Worm (Caenorhabditis elegans): ENCODE data around the gene spe-10.
"Not testable (repeated sequence)": the region's sequence is repeated elsewhere in the genome, so short reads cannot be mapped to it uniquely, and the experiment has no call there.

Gene spe-10

DNA sequence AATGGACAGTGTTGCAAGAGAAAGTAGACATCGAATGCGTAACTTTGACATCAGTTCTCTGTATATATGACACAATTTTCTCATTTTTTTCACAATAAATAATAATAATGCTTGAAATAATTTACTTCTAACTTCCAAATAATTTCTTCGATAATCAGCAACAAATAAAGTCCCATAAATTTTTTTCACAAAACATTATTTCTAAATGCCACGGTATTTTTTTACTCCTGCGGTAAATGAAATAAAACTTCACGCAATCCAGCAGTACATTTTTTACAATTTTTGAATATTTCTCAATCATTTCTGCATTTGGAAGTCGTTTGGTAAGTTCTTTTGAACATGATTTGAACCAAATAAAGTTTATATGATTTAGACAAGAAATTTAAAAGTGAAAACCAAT lies at the start of gene spe-10:
Gene spe-10 (plus strand): TSS at position 301 of the 400 bp plus-strand sequence.
- TF ChIP-seq nhr-77 (tag; optimal IDR thresholded peaks at IDR 0.05) (no peak), skn-1 (tag; optimal IDR thresholded peaks at IDR 0.05) (no peak), sma-9 (GFP tag; optimal IDR thresholded peaks at IDR 0.05) (no peak), sma-9 (tag; optimal IDR thresholded peaks at IDR 0.05) (no peak), nhr-129 (tag; optimal IDR thresholded peaks at IDR 0.05) (no peak), blmp-1 (tag; optimal IDR thresholded peaks at IDR 0.05; ENCODE audit: insufficient read depth) (no peak)

DNA sequence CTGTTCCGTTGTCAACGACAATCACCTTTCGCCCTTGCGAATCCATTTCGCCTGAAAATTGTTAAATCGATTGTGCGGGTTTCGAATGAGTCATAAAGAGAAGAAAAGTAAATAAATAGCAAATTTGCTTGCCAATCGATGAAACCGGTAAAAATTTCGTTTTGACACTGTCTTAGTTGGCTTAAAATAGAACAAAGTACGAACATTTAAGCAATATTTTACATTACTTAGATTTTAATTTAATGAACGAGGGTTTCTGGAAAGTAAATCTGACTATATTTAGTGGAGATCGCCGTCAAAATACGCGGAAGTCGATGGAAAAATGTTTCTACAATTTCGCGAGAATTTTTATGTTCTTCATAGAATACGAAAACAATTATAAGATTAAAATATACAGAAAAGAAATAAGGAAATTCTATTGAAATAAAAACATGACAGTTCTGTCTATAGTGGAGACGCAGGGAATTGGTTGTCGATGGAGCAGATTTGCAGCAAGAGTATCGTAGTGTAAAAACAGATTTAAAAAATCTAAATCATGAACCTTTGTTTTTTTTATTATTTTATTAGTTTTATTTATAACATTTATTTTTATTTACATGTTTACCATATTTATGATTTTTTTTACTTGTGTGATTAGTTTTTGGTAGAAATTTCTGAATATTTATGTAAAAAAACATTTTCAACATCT lies 45.6 kb upstream of the spe-10 start, which contains the start of gene arx-2:
Gene arx-2 (minus strand): TSS at position 51 of the 688 bp plus-strand sequence.
- TF ChIP-seq alr-1 (tag; optimal IDR thresholded peaks at IDR 0.05) (no peak), lsy-2 (tag; optimal IDR thresholded peaks at IDR 0.05) (peak in 1 of 2 experiments; percentile 66), lin-13 (GFP tag; optimal IDR thresholded peaks at IDR 0.05) (peak; percentile 30), fos-1 (tag; optimal IDR thresholded peaks at IDR 0.05) (peak; percentile 32), C34F6.9 (tag; optimal IDR thresholded peaks at IDR 0.05) (peak; percentile 65)

DNA sequence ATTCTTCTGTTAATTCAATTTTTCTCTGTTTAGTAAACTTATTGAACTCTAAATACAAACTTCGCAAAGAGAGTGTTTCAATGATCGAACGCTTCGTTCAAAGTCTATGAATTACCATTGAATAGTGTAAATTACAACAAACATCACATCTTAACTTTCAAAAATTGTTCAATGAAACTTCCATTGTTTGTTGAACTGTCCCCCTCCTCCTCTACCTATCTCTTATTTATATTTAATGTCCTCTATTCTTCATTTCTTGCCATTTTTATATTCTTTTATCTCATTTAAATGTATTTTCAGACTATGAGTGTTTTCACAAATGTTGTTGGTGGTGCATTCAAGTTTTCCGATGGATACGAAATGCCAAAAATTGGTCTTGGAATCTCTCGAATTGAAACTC lies 44.9 kb upstream of the spe-10 start, which contains the start of gene K07C5.2:
Gene K07C5.2 (plus strand): TSS at position 301 of the 400 bp plus-strand sequence.
- no peak for TF ChIP-seq nhr-129 (tag; optimal IDR thresholded peaks at IDR 0.05)
- no peak for TF ChIP-seq blmp-1 (tag; optimal IDR thresholded peaks at IDR 0.05; ENCODE audit: insufficient read depth)
- no peak for TF ChIP-seq lin-11 (tag; optimal IDR thresholded peaks at IDR 0.05)
- TF ChIP-seq zag-1 (tag; optimal IDR thresholded peaks at IDR 0.05), result no peak
- TF ChIP-seq ztf-1 (GFP tag; conservative IDR thresholded peaks at IDR 0.05), result no peak
- TF ChIP-seq nhr-237 (tag; optimal IDR thresholded peaks at IDR 0.05), result no peak
- no peak for TF ChIP-seq gmeb-1 (tag; optimal IDR thresholded peaks at IDR 0.05)
- TF ChIP-seq nhr-25 (tag; optimal IDR thresholded peaks at IDR 0.05), result no peak
- no peak for TF ChIP-seq snpc-4 (tag; optimal IDR thresholded peaks at IDR 0.05)

ce11 chrV:10341905-10342328 lies 42.1 kb upstream of the spe-10 start, which contains the start of gene K07C5.13:
Gene K07C5.13 (plus strand): TSS chrV:10342055.
- peak; percentile 42 to 61 for TF ChIP-seq lsy-2 (tag; optimal IDR thresholded peaks at IDR 0.05)
- TF ChIP-seq sma-9 (GFP tag; optimal IDR thresholded peaks at IDR 0.05), result peak; percentile 74
- not testable (repeated sequence) for TF ChIP-seq sma-9 (tag; optimal IDR thresholded peaks at IDR 0.05)
- peak; percentile 45 for TF ChIP-seq nhr-129 (tag; optimal IDR thresholded peaks at IDR 0.05)
- peak; percentile 36 for TF ChIP-seq C34F6.9 (tag; optimal IDR thresholded peaks at IDR 0.05)
- peak; percentile 33 for TF ChIP-seq Y55F3AM.14 (GFP tag; optimal IDR thresholded peaks at IDR 0.05)
- TF ChIP-seq unc-55 (GFP tag; optimal IDR thresholded peaks at IDR 0.05), result peak; percentile 42
- peak; percentile 27 for TF ChIP-seq nhr-25 (tag; optimal IDR thresholded peaks at IDR 0.05)
- peak; percentile 30 for TF ChIP-seq mab-5 (tag; optimal IDR thresholded peaks at IDR 0.05)
- peak; percentile 66 for TF ChIP-seq sma-3 (GFP tag; optimal IDR thresholded peaks at IDR 0.05)
- TF ChIP-seq F13H6.1 (tag; optimal IDR thresholded peaks at IDR 0.05), result peak; percentile 77
- peak; percentile 4 for TF ChIP-seq blmp-1 (tag; optimal IDR thresholded peaks at IDR 0.05; ENCODE audit: insufficient read depth)
- TF ChIP-seq sem-4 (tag; optimal IDR thresholded peaks at IDR 0.05), result peak; percentile 55
- peak; percentile 31 for TF ChIP-seq crh-2 (tag; optimal IDR thresholded peaks at IDR 0.05)
- TF ChIP-seq gmeb-1 (tag; optimal IDR thresholded peaks at IDR 0.05), result peak; percentile 69
- peak; percentile 62 for TF ChIP-seq lin-13 (GFP tag; optimal IDR thresholded peaks at IDR 0.05)

ce11 chrV:10342904-10343303 lies 41.1 kb upstream of the spe-10 start, which contains the start of gene K07C5.3:
Gene K07C5.3 (plus strand): TSS chrV:10343032.
- TF ChIP-seq ZK546.5 (tag; optimal IDR thresholded peaks at IDR 0.05) (no peak), aly-2 (tag; optimal IDR thresholded peaks at IDR 0.05) (no peak), C34F6.9 (tag; optimal IDR thresholded peaks at IDR 0.05) (no peak), snpc-4 (tag; optimal IDR thresholded peaks at IDR 0.05) (no peak), mdl-1 (tag; optimal IDR thresholded peaks at IDR 0.05) (no peak), mbf-1 (tag; optimal IDR thresholded peaks at IDR 0.05) (no peak), nhr-77 (tag; optimal IDR thresholded peaks at IDR 0.05) (no peak), unc-62 (GFP tag; optimal IDR thresholded peaks at IDR 0.05) (no peak), ztf-11 (tag; optimal IDR thresholded peaks at IDR 0.05) (no peak), blmp-1 (tag; optimal IDR thresholded peaks at IDR 0.05; ENCODE audit: insufficient read depth) (no peak), unc-55 (GFP tag; optimal IDR thresholded peaks at IDR 0.05) (no peak), ztf-4 (tag; optimal IDR thresholded peaks at IDR 0.05) (no peak)

All from whole organism, L2 larva.